Fruit fly (Drosophila melanogaster): ENCODE results near the gene CG10730.

Gene CG10730

dm6 chr2L:20065516-20065915 lies 6.5 kb downstream of the CG10730 start, which contains the start of gene vls:
Gene vls (minus strand): TSS chr2L:20065679.
- TF ChIP-seq CG17801 (GFP tag; optimal IDR thresholded peaks at IDR 0.05; ENCODE audit: partially characterized antibody): peak; percentile 32

- peak; percentile 7 for TF ChIP-seq CG17801 (GFP tag; optimal IDR thresholded peaks at IDR 0.05; ENCODE audit: partially characterized antibody)
Measured at dm6 chr2L:20061018-20061657, 10.9 kb downstream of the CG10730 start, which contains the start of the genes barr and lok. Gene barr (minus strand): TSS chr2L:20061370. Gene lok (plus strand): TSS chr2L:20061422.

dm6 chr2L:20057391-20057790 lies 14.6 kb downstream of the CG10730 start:
- TF ChIP-seq CG17801 (GFP tag; optimal IDR thresholded peaks at IDR 0.05; ENCODE audit: partially characterized antibody): no peak

- no peak for TF ChIP-seq CG17801 (GFP tag; optimal IDR thresholded peaks at IDR 0.05; ENCODE audit: partially characterized antibody)
Measured at dm6 chr2L:20051172-20051893, 20.7 kb downstream of the CG10730 start.

dm6 chr2L:20027382-20027919 lies 44.5 kb downstream of the CG10730 start, which contains the start of gene sNPF:
Gene sNPF (plus strand): TSS chr2L:20027915.
- no peak for TF ChIP-seq CG17801 (GFP tag; optimal IDR thresholded peaks at IDR 0.05; ENCODE audit: partially characterized antibody)

dm6 chr2L:20026351-20026849 lies 45.6 kb downstream of the CG10730 start:
- TF ChIP-seq CG17801 (GFP tag; optimal IDR thresholded peaks at IDR 0.05; ENCODE audit: partially characterized antibody): no peak

- no peak for TF ChIP-seq CG17801 (GFP tag; optimal IDR thresholded peaks at IDR 0.05; ENCODE audit: partially characterized antibody)
Measured at dm6 chr2L:20025711-20026110, 46.3 kb downstream of the CG10730 start, which contains the start of gene AANATL3. Gene AANATL3 (minus strand): TSS chr2L:20025811.

- no peak for TF ChIP-seq CG17801 (GFP tag; optimal IDR thresholded peaks at IDR 0.05; ENCODE audit: partially characterized antibody)
Measured at dm6 chr2L:20024333-20024732, 47.7 kb downstream of the CG10730 start.

dm6 chr2L:20020091-20020490 lies 51.9 kb downstream of the CG10730 start:
- no peak for TF ChIP-seq CG17801 (GFP tag; optimal IDR thresholded peaks at IDR 0.05; ENCODE audit: partially characterized antibody)
